Worm (Caenorhabditis elegans): ENCODE measurements around the gene mstr-2.

The mstr-2 gene

ce11 chrIII:4452749-4453148 lies 16.2 kb upstream of the mstr-2 start:
- TF ChIP-seq F13C5.2 (tag; optimal IDR thresholded peaks at IDR 0.05) (no peak), flt-1 (GFP tag; IDR thresholded peaks at IDR 0.05) (no peak), aly-1 (tag; optimal IDR thresholded peaks at IDR 0.05) (no peak), ceh-36 (tag; optimal IDR thresholded peaks at IDR 0.05) (no peak), ceh-13 (GFP tag; optimal IDR thresholded peaks at IDR 0.05) (no peak), tbx-11 (GFP tag; IDR thresholded peaks at IDR 0.05) (no peak), pes-1 (GFP tag; IDR thresholded peaks at IDR 0.05) (no peak), scrt-1 (GFP tag; IDR thresholded peaks at IDR 0.05) (no peak), tbx-37 (GFP tag; conservative IDR thresholded peaks at IDR 0.05) (no peak), tra-4 (tag; optimal IDR thresholded peaks at IDR 0.05) (no peak), B0310.2 (tag; optimal IDR thresholded peaks at IDR 0.05) (no peak), hnd-1 (tag; optimal IDR thresholded peaks at IDR 0.05) (no peak), hmg-4 (GFP tag; optimal IDR thresholded peaks at IDR 0.05) (no peak)

ce11 chrIII:4453301-4453700 lies 15.6 kb upstream of the mstr-2 start:
- TF ChIP-seq hmbx-1 (tag; optimal IDR thresholded peaks at IDR 0.05) (no peak), ama-1 (optimal IDR thresholded peaks at IDR 0.05) (no peak), sea-1 (GFP tag; conservative IDR thresholded peaks at IDR 0.05) (no peak), pes-1 (GFP tag; IDR thresholded peaks at IDR 0.05) (no peak), ceh-36 (tag; optimal IDR thresholded peaks at IDR 0.05) (no peak), scrt-1 (GFP tag; IDR thresholded peaks at IDR 0.05) (no peak), flt-1 (GFP tag; IDR thresholded peaks at IDR 0.05) (no peak), ceh-13 (GFP tag; optimal IDR thresholded peaks at IDR 0.05) (no peak), tra-4 (tag; optimal IDR thresholded peaks at IDR 0.05) (no peak), tbx-37 (GFP tag; conservative IDR thresholded peaks at IDR 0.05) (no peak), hnd-1 (tag; optimal IDR thresholded peaks at IDR 0.05) (no peak), F13C5.2 (tag; optimal IDR thresholded peaks at IDR 0.05) (no peak), hmg-4 (GFP tag; optimal IDR thresholded peaks at IDR 0.05) (no peak), ets-7 (tag; optimal IDR thresholded peaks at IDR 0.05) (no peak), tbx-11 (GFP tag; IDR thresholded peaks at IDR 0.05) (no peak), B0310.2 (tag; optimal IDR thresholded peaks at IDR 0.05) (no peak), aly-1 (tag; optimal IDR thresholded peaks at IDR 0.05) (no peak)

- TF ChIP-seq F13C5.2 (tag; optimal IDR thresholded peaks at IDR 0.05) (no peak), ets-7 (tag; optimal IDR thresholded peaks at IDR 0.05) (peak; percentile 30), aly-1 (tag; optimal IDR thresholded peaks at IDR 0.05) (no peak), tbx-11 (GFP tag; IDR thresholded peaks at IDR 0.05) (no peak), ceh-13 (GFP tag; optimal IDR thresholded peaks at IDR 0.05) (no peak)
Observed at ce11 chrIII:4453768-4454167, 15.1 kb upstream of the mstr-2 start.

- TF ChIP-seq aly-1 (tag; optimal IDR thresholded peaks at IDR 0.05) (peak; percentile 14), ceh-13 (GFP tag; optimal IDR thresholded peaks at IDR 0.05) (no peak)
Observed at ce11 chrIII:4454919-4455318, 14.0 kb upstream of the mstr-2 start.

- TF ChIP-seq ceh-36 (tag; optimal IDR thresholded peaks at IDR 0.05), result no peak
- TF ChIP-seq flt-1 (GFP tag; IDR thresholded peaks at IDR 0.05), result no peak
Observed at ce11 chrIII:4456579-4456978, 12.3 kb upstream of the mstr-2 start.

ce11 chrIII:4460242-4460641 lies 8.7 kb upstream of the mstr-2 start:
- no peak for TF ChIP-seq sea-1 (GFP tag; conservative IDR thresholded peaks at IDR 0.05)
- TF ChIP-seq hmg-4 (GFP tag; optimal IDR thresholded peaks at IDR 0.05), result no peak
- TF ChIP-seq B0310.2 (tag; optimal IDR thresholded peaks at IDR 0.05), result no peak
- TF ChIP-seq tbx-11 (GFP tag; IDR thresholded peaks at IDR 0.05), result no peak
- TF ChIP-seq hnd-1 (tag; optimal IDR thresholded peaks at IDR 0.05), result no peak
- no peak for TF ChIP-seq flt-1 (GFP tag; IDR thresholded peaks at IDR 0.05)
- TF ChIP-seq ama-1 (optimal IDR thresholded peaks at IDR 0.05), result no peak
- no peak for TF ChIP-seq scrt-1 (GFP tag; IDR thresholded peaks at IDR 0.05)
- TF ChIP-seq pes-1 (GFP tag; IDR thresholded peaks at IDR 0.05), result no peak
- no peak for TF ChIP-seq hmbx-1 (tag; optimal IDR thresholded peaks at IDR 0.05)
- no peak for TF ChIP-seq aly-1 (tag; optimal IDR thresholded peaks at IDR 0.05)
- no peak for TF ChIP-seq tra-4 (tag; optimal IDR thresholded peaks at IDR 0.05)
- TF ChIP-seq tbx-37 (GFP tag; conservative IDR thresholded peaks at IDR 0.05), result no peak
- TF ChIP-seq ets-7 (tag; optimal IDR thresholded peaks at IDR 0.05), result no peak
- no peak for TF ChIP-seq F13C5.2 (tag; optimal IDR thresholded peaks at IDR 0.05)
- TF ChIP-seq ceh-36 (tag; optimal IDR thresholded peaks at IDR 0.05), result no peak
- TF ChIP-seq ceh-13 (GFP tag; optimal IDR thresholded peaks at IDR 0.05), result no peak

- TF ChIP-seq flt-1 (GFP tag; IDR thresholded peaks at IDR 0.05), result no peak
- no peak for TF ChIP-seq hnd-1 (tag; optimal IDR thresholded peaks at IDR 0.05)
- TF ChIP-seq sea-1 (GFP tag; conservative IDR thresholded peaks at IDR 0.05), result no peak
- TF ChIP-seq B0310.2 (tag; optimal IDR thresholded peaks at IDR 0.05), result no peak
- no peak for TF ChIP-seq ets-7 (tag; optimal IDR thresholded peaks at IDR 0.05)
Observed at ce11 chrIII:4461337-4461736, 7.6 kb upstream of the mstr-2 start.

ce11 chrIII:4467277-4467676 lies 1.6 kb upstream of the mstr-2 start, which contains the start of gene ndg-4:
TSS of gene ndg-4 (minus strand) at chrIII:4467377.
- TF ChIP-seq sea-1 (GFP tag; conservative IDR thresholded peaks at IDR 0.05) (no peak), ceh-13 (GFP tag; optimal IDR thresholded peaks at IDR 0.05) (no peak), pes-1 (GFP tag; IDR thresholded peaks at IDR 0.05) (no peak), aly-1 (tag; optimal IDR thresholded peaks at IDR 0.05) (no peak), scrt-1 (GFP tag; IDR thresholded peaks at IDR 0.05) (no peak), tra-4 (tag; optimal IDR thresholded peaks at IDR 0.05) (no peak), hmbx-1 (tag; optimal IDR thresholded peaks at IDR 0.05) (no peak), hmg-4 (GFP tag; optimal IDR thresholded peaks at IDR 0.05) (no peak), hnd-1 (tag; optimal IDR thresholded peaks at IDR 0.05) (no peak), ama-1 (optimal IDR thresholded peaks at IDR 0.05) (no peak), flt-1 (GFP tag; IDR thresholded peaks at IDR 0.05) (no peak), B0310.2 (tag; optimal IDR thresholded peaks at IDR 0.05) (no peak), ceh-36 (tag; optimal IDR thresholded peaks at IDR 0.05) (no peak)
